Worm (Caenorhabditis elegans) whole organism, L4/young adult: ENCODE measurements around the gene Y69E1A.8.

Experiments
- W03F9.2 ChIP-seq: fragments of 150-350 bp; optimal IDR thresholded peaks from 2 replicates; lab custom pipeline; 2014; ENCODE audit warnings: missing biosample characterization, missing genetic modification characterization
- him-1 ChIP-seq: sonication (generic microtip); optimal IDR thresholded peaks from 2 replicates; lab custom pipeline; 2016; ENCODE audit warnings: missing genotype, missing genetic modification reagents, missing genetic modification characterization, missing compliant biosample characterization

ce11 chrIV:10958230-10958588, 8.2 kb upstream of the Y69E1A.8 start, which contains the start of gene sri-19:
- TF ChIP-seq him-1 (tag; lab: Kevin White, UChicago) (no peak), W03F9.2 (no peak)
